Worm (Caenorhabditis elegans) whole organism, midembryonic: ENCODE measurements around the gene C44H4.4.

ENCODE experiments used
- T22C8.4 ChIP-seq: fragments of 200-800 bp; sonication (Bioruptor generic); IDR thresholded peaks from 2 replicates; pipeline ENCODE4 v1.3.6; 2022; ENCODE audit warnings: missing genetic modification characterization, missing compliant biosample characterization
- cog-1 ChIP-seq: sonication (generic microtip); optimal IDR thresholded peaks from 2 replicates; lab custom pipeline; 2016; ENCODE audit warnings: missing genetic modification characterization, missing compliant biosample characterization
- flt-1 ChIP-seq: fragments of 200-800 bp; sonication (Bioruptor generic); IDR thresholded peaks from 2 replicates; pipeline ENCODE4 v1.3.6; 2022; ENCODE audit warnings: missing genetic modification characterization, missing compliant biosample characterization
- ztf-29 ChIP-seq: fragments of 200-800 bp; sonication (Bioruptor generic); IDR thresholded peaks from 2 replicates; pipeline ENCODE4 v1.3.6; 2022; ENCODE audit warnings: missing genetic modification reagents, missing genetic modification characterization, missing compliant biosample characterization

- TF ChIP-seq cog-1 (tag; lab: Kevin White, UChicago) (no peak), flt-1 (GFP tag; lab: Robert Waterston, UW) (no peak), ztf-29 (GFP tag; lab: Robert Waterston, UW) (no peak), T22C8.4 (no peak)
Measured at ce11 chrX:14611074-14611473, 22.2 kb upstream of the C44H4.4 start, which contains the start of gene rbc-1.
